Worm (Caenorhabditis elegans) whole organism, L4 larva: ENCODE results near the gene Y38F2AR.3.

Experiments
- aly-2 ChIP-seq: sonication (generic microtip); optimal IDR thresholded peaks from 2 replicates; lab custom pipeline; 2018; ENCODE audit warnings: missing biosample characterization, missing genetic modification characterization
- ama-1 ChIP-seq: fragments of 150-350 bp; optimal IDR thresholded peaks from 2 replicates; lab custom pipeline; 2014; ENCODE audit warnings: inconsistent platforms, mixed read lengths
- ceh-82 ChIP-seq: sonication (generic microtip); optimal IDR thresholded peaks from 2 replicates; lab custom pipeline; 2017; ENCODE audit warnings: missing biosample characterization, missing genetic modification characterization
- daf-12 ChIP-seq: fragments of 150-350 bp; optimal IDR thresholded peaks from 2 replicates; lab custom pipeline; 2014; ENCODE audit warnings: missing biosample characterization, missing genetic modification reagents, missing genetic modification characterization
- dpl-1 ChIP-seq: fragments of 150-350 bp; optimal IDR thresholded peaks from 2 replicates; lab custom pipeline; 2014; ENCODE audit warnings: missing biosample characterization, missing genetic modification reagents, missing genetic modification characterization
- lin-15B ChIP-seq: fragments of 150-350 bp; sonication (generic microtip); optimal IDR thresholded peaks from 3 replicates; lab custom pipeline; 2014; ENCODE audit warnings: missing biosample characterization, missing genetic modification characterization
- lir-3 ChIP-seq: sonication (generic microtip); optimal IDR thresholded peaks from 2 replicates; lab custom pipeline; 2016; ENCODE audit warnings: mild to moderate bottlenecking, missing genetic modification characterization, missing compliant biosample characterization
- mdl-1 ChIP-seq, 2 experiments: fragments of 150-350 bp in 1 of 2; sonication (generic microtip) in 1 of 2; optimal IDR thresholded peaks; 2 replicates each; lab custom pipeline; 2014 to 2017; ENCODE audit warnings: missing biosample characterization in 2 of 2, missing genetic modification characterization in 2 of 2
- nhr-237 ChIP-seq: sonication (generic microtip); optimal IDR thresholded peaks from 2 replicates; lab custom pipeline; 2017; ENCODE audit warnings: missing biosample characterization, missing genetic modification characterization
- skn-1 ChIP-seq: fragments of 150-350 bp; optimal IDR thresholded peaks from 2 replicates; lab custom pipeline; 2014; ENCODE audit warnings: missing biosample characterization, missing genetic modification characterization
- tra-1 ChIP-seq: fragments of 200-800 bp; sonication (Bioruptor generic); IDR thresholded peaks from 2 replicates; pipeline ENCODE4 v1.3.6; 2022; ENCODE audit warnings: missing genetic modification reagents, missing genetic modification characterization, missing compliant biosample characterization
- unc-130 ChIP-seq: sonication (generic microtip); optimal IDR thresholded peaks from 2 replicates; lab custom pipeline; 2016; ENCODE audit warnings: missing genetic modification reagents, missing genetic modification characterization, missing compliant biosample characterization

DNA sequence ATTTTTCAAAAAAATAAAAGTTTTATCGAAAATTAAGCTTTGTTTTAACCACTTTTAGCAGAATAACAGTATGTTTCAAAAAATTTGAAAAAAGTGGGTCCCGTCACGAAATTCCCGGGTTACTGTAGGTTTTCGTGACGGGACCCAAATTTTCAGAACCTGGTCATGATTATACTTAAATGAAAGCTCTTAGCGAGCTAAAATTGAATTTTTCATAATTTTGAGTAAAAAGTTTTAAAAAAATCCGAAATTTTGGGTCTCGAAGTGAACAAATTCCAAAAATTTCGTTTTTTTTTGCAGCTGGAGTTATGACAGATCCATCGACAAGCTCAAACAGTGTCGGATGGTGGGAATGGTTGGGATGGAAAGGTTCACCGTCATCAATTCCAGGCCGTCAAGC is at the start of gene Y38F2AR.3:
- TF ChIP-seq dpl-1 (GFP tag; lab: Kevin White, UChicago): no peak
- no peak for TF ChIP-seq unc-130 (GFP tag; lab: Kevin White, UChicago)
- no peak for TF ChIP-seq skn-1 (tag; lab: Kevin White, UChicago)
- no peak for TF ChIP-seq tra-1 (GFP tag; lab: Robert Waterston, UW)
- no peak for TF ChIP-seq ceh-82
- no peak for TF ChIP-seq lin-15B (tag; lab: Kevin White, UChicago)
- no peak for TF ChIP-seq mdl-1 (tag; optimal IDR thresholded peaks at IDR 0.05; lab: Kevin White, UChicago)
- TF ChIP-seq daf-12 (tag; lab: Kevin White, UChicago): no peak
- TF ChIP-seq ama-1 (lab: Kevin White, UChicago): no peak
- TF ChIP-seq aly-2 (tag; lab: Kevin White, UChicago): no peak
- TF ChIP-seq nhr-237: no peak
- no peak for TF ChIP-seq lir-3 (tag; lab: Kevin White, UChicago)
